Worm (Caenorhabditis elegans) whole organism, L3 larva: ENCODE results near the gene fbxb-64.

Experiments
- ceh-82 ChIP-seq: fragments of 150-350 bp; optimal IDR thresholded peaks from 2 replicates; lab custom pipeline; 2014; ENCODE audit warnings: missing biosample characterization, missing genetic modification characterization
- elt-3 ChIP-seq, 3 experiments: fragments of 150-350 bp in 1 of 3; sonication (generic microtip) in 2 of 3; optimal IDR thresholded peaks; 2 replicates in 2 of 3; 4 replicates in 1 of 3; lab custom pipeline; 2014 to 2017; ENCODE audit warnings: missing biosample characterization in 3 of 3, missing genetic modification characterization in 3 of 3
- fos-1 ChIP-seq: fragments of 150-350 bp; optimal IDR thresholded peaks from 2 replicates; lab custom pipeline; 2014; ENCODE audit warnings: missing biosample characterization, missing genetic modification characterization
- hmg-11 ChIP-seq: sonication (generic microtip); optimal IDR thresholded peaks from 2 replicates; lab custom pipeline; 2016; ENCODE audit warnings: missing genetic modification characterization, missing compliant biosample characterization
- mdl-1 ChIP-seq: fragments of 150-350 bp; optimal IDR thresholded peaks from 2 replicates; lab custom pipeline; 2014; ENCODE audit warnings: missing biosample characterization, missing genetic modification characterization
- nhr-25 ChIP-seq: sonication (generic microtip); optimal IDR thresholded peaks from 2 replicates; lab custom pipeline; 2017; ENCODE audit warnings: missing biosample characterization, missing genetic modification characterization
- nhr-76 ChIP-seq: fragments of 150-350 bp; sonication (generic microtip); optimal IDR thresholded peaks from 5 replicates; lab custom pipeline; 2014; ENCODE audit warnings: missing biosample characterization, missing genetic modification characterization
- nhr-77 ChIP-seq: fragments of 150-350 bp; optimal IDR thresholded peaks from 2 replicates; lab custom pipeline; 2014; ENCODE audit warnings: missing biosample characterization, missing genetic modification characterization
- pha-4 ChIP-seq: fragments of 150-350 bp; optimal IDR thresholded peaks from 2 replicates; lab custom pipeline; 2014; ENCODE audit warnings: missing biosample characterization, missing genetic modification reagents, missing genetic modification characterization
- skn-1 ChIP-seq: fragments of 150-350 bp; optimal IDR thresholded peaks from 2 replicates; lab custom pipeline; 2014; ENCODE audit warnings: missing biosample characterization, missing genetic modification characterization
- tbx-2 ChIP-seq: sonication (generic microtip); optimal IDR thresholded peaks from 2 replicates; lab custom pipeline; 2016; ENCODE audit warnings: mild to moderate bottlenecking, missing genetic modification characterization, missing compliant biosample characterization
- unc-39 ChIP-seq: sonication (generic microtip); optimal IDR thresholded peaks from 4 replicates; lab custom pipeline; 2017; ENCODE audit warnings: missing biosample characterization, missing genetic modification characterization
- ztf-11 ChIP-seq: fragments of 150-350 bp; optimal IDR thresholded peaks from 2 replicates; lab custom pipeline; 2014; ENCODE audit warnings: missing biosample characterization, missing genetic modification characterization

DNA sequence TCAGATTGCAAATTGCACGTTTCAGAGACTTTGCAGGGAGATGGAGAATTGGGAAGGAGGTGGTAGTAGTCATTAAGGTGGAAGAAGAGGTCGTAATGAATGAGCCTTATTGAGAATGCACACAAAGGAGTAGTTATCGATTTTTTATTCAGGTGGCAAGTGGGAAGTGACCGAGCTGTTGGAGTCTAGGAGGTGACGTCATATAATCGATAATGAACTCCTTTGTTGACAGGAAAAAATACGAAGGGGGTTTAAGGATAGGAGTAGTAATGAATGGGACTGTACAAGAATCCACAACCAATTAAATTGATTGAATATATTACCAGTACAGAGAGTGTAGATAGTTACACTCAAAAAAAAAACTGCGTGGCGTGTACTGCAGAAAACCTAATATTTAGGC lies 11.1 kb upstream of the fbxb-64 start, which contains the start of gene fbxb-62:
- no peak for TF ChIP-seq tbx-2 (tag; lab: Kevin White, UChicago)
- no peak for TF ChIP-seq pha-4 (tag; lab: Kevin White, UChicago)
- TF ChIP-seq ztf-11 (tag; lab: Kevin White, UChicago), result no peak
- TF ChIP-seq hmg-11 (tag; lab: Kevin White, UChicago), result no peak
- TF ChIP-seq mdl-1, result no peak
- TF ChIP-seq unc-39 (tag; lab: Kevin White, UChicago), result no peak
- no peak for TF ChIP-seq ceh-82 (tag; lab: Kevin White, UChicago)
- TF ChIP-seq fos-1 (tag; lab: Kevin White, UChicago), result no peak
- TF ChIP-seq nhr-76 (tag; lab: Kevin White, UChicago), result no peak
- TF ChIP-seq nhr-77, result no peak
- TF ChIP-seq elt-3 (tag; optimal IDR thresholded peaks at IDR 0.05; lab: Kevin White, UChicago), result no peak
- no peak for TF ChIP-seq skn-1 (tag; lab: Kevin White, UChicago)
- no peak for TF ChIP-seq nhr-25 (tag; lab: Kevin White, UChicago)
